Worm (Caenorhabditis elegans) whole organism, L1 larva: ENCODE data around the gene C04F6.7.

Experiments used
- blmp-1 ChIP-seq: fragments of 150-350 bp; optimal IDR thresholded peaks from 2 replicates; lab custom pipeline; 2014; ENCODE audit warnings: missing biosample characterization, missing genetic modification characterization
- ceh-63 ChIP-seq: fragments of 200-800 bp; sonication (Bioruptor generic); optimal IDR thresholded peaks from 2 replicates; lab custom pipeline; 2018; ENCODE audit warnings: mild to moderate bottlenecking, missing genetic modification characterization, missing compliant biosample characterization
- ceh-82 ChIP-seq, 3 experiments: fragments of 150-350 bp in 1 of 3; sonication (generic microtip) in 2 of 3; optimal IDR thresholded peaks; 2 replicates each; lab custom pipeline; 2014 to 2017; ENCODE audit warnings: missing biosample characterization in 3 of 3, missing genetic modification characterization in 3 of 3
- dsc-1 ChIP-seq: sonication (generic microtip); optimal IDR thresholded peaks from 2 replicates; lab custom pipeline; 2016; ENCODE audit warnings: mild to moderate bottlenecking, missing genetic modification characterization, missing compliant biosample characterization
- efl-1 ChIP-seq, 4 experiments: fragments of 150-350 bp; optimal IDR thresholded peaks in 3 of 4; peaks in 1 of 4; 1 replicate in 1 of 4; 2 replicates in 3 of 4; lab custom pipeline; 2014; ENCODE audit warnings: missing biosample characterization in 2 of 4, missing genetic modification characterization in 2 of 4, missing genetic modification reagents in 2 of 4
- efl-3 ChIP-seq: fragments of 200-800 bp; sonication (Bioruptor generic); optimal IDR thresholded peaks from 2 replicates; lab custom pipeline; 2018; ENCODE audit warnings: mild to moderate bottlenecking, missing genetic modification characterization, missing compliant biosample characterization
- egl-27 ChIP-seq, 2 experiments: fragments of 150-350 bp in 1 of 2; sonication (generic microtip); optimal IDR thresholded peaks; 3 replicates each; lab custom pipeline; 2017 to 2018; ENCODE audit warnings: missing biosample characterization in 2 of 2, missing genetic modification characterization in 2 of 2, missing genetic modification reagents in 2 of 2
- fkh-10 ChIP-seq: sonication (generic microtip); optimal IDR thresholded peaks from 2 replicates; lab custom pipeline; 2017; ENCODE audit warnings: missing biosample characterization, missing genetic modification reagents, missing genetic modification characterization
- fkh-4 ChIP-seq: sonication (generic microtip); optimal IDR thresholded peaks from 2 replicates; lab custom pipeline; 2016; ENCODE audit warnings: missing compliant biosample characterization, missing genetic modification characterization, borderline replicate concordance
- fkh-8 ChIP-seq: sonication (generic microtip); optimal IDR thresholded peaks from 2 replicates; lab custom pipeline; 2016; ENCODE audit warnings: mild to moderate bottlenecking, missing genetic modification characterization, missing compliant biosample characterization
- isw-1 ChIP-seq: fragments of 200-800 bp; sonication (Bioruptor generic); IDR thresholded peaks from 2 replicates; pipeline ENCODE4 v1.3.6; 2022; ENCODE audit warnings: missing genetic modification characterization, missing compliant biosample characterization
- lin-14 ChIP-seq: fragments of 200-800 bp; sonication (Bioruptor generic); optimal IDR thresholded peaks from 2 replicates; lab custom pipeline; 2018; ENCODE audit warnings: mild to moderate bottlenecking, missing genetic modification characterization, moderate library complexity, missing compliant biosample characterization
- lin-39 ChIP-seq: fragments of 150-350 bp; optimal IDR thresholded peaks from 2 replicates; lab custom pipeline; 2014; ENCODE audit warnings: missing biosample characterization, missing genetic modification reagents, missing genetic modification characterization
- lir-3 ChIP-seq: sonication (generic microtip); optimal IDR thresholded peaks from 2 replicates; lab custom pipeline; 2016; ENCODE audit warnings: mild to moderate bottlenecking, missing genetic modification characterization, moderate library complexity, missing compliant biosample characterization; ENCODE audit not compliant: poor library complexity
- lsy-2 ChIP-seq, 2 experiments: fragments of 150-350 bp; optimal IDR thresholded peaks; 2 replicates each; lab custom pipeline; 2014; ENCODE audit warnings: missing biosample characterization in 2 of 2, missing genetic modification characterization in 2 of 2
- mab-9 ChIP-seq: fragments of 200-800 bp; sonication (Bioruptor generic); IDR thresholded peaks from 2 replicates; pipeline ENCODE4 v1.3.6; 2022; ENCODE audit warnings: missing genetic modification reagents, missing genetic modification characterization, missing compliant biosample characterization
- mep-1 ChIP-seq: fragments of 150-350 bp; optimal IDR thresholded peaks from 2 replicates; lab custom pipeline; 2014; ENCODE audit warnings: missing biosample characterization, missing genetic modification characterization
- nhr-12 ChIP-seq: sonication (generic microtip); optimal IDR thresholded peaks from 2 replicates; lab custom pipeline; 2017; ENCODE audit warnings: missing biosample characterization, missing genetic modification characterization
- nhr-20 ChIP-seq: sonication (generic microtip); optimal IDR thresholded peaks from 2 replicates; lab custom pipeline; 2016; ENCODE audit warnings: mild to moderate bottlenecking, missing genetic modification characterization, missing compliant biosample characterization
- nhr-28 ChIP-seq: fragments of 150-350 bp; optimal IDR thresholded peaks from 2 replicates; lab custom pipeline; 2014; ENCODE audit warnings: missing biosample characterization, missing genetic modification characterization
- nhr-47 ChIP-seq: sonication (generic microtip); optimal IDR thresholded peaks from 2 replicates; lab custom pipeline; 2016; ENCODE audit warnings: mild to moderate bottlenecking, missing genetic modification characterization, moderate library complexity, missing compliant biosample characterization
- nhr-71 ChIP-seq: sonication (generic microtip); optimal IDR thresholded peaks from 2 replicates; lab custom pipeline; 2016; ENCODE audit warnings: mild to moderate bottlenecking, missing genetic modification characterization, moderate library complexity, missing compliant biosample characterization
- nhr-84 ChIP-seq: sonication (generic microtip); optimal IDR thresholded peaks from 2 replicates; lab custom pipeline; 2017; ENCODE audit warnings: missing biosample characterization, missing genetic modification characterization
- nhr-85 ChIP-seq: sonication (generic microtip); peaks from one replicate; lab custom pipeline; 2016; ENCODE audit warnings: missing genetic modification characterization, inconsistent platforms, missing compliant biosample characterization
- nhr-90 ChIP-seq: sonication (generic microtip); optimal IDR thresholded peaks from 2 replicates; lab custom pipeline; 2016; ENCODE audit warnings: mild to moderate bottlenecking, missing genetic modification characterization, missing compliant biosample characterization; ENCODE audit not compliant: poor library complexity
- pag-3 ChIP-seq: sonication (generic microtip); optimal IDR thresholded peaks from 2 replicates; lab custom pipeline; 2017; ENCODE audit warnings: missing genetic modification characterization, mild to moderate bottlenecking, missing compliant biosample characterization, antibody characterized with exemption, borderline replicate concordance; ENCODE audit not compliant: insufficient read depth
- rnt-1 ChIP-seq: sonication (generic microtip); optimal IDR thresholded peaks from 2 replicates; lab custom pipeline; 2016; ENCODE audit warnings: mild to moderate bottlenecking, missing genetic modification characterization, moderate library complexity, missing compliant biosample characterization
- skn-1 ChIP-seq: fragments of 150-350 bp; optimal IDR thresholded peaks from 2 replicates; lab custom pipeline; 2014; ENCODE audit warnings: missing biosample characterization, missing genetic modification characterization
- snpc-4 ChIP-seq: fragments of 150-350 bp; optimal IDR thresholded peaks from 2 replicates; lab custom pipeline; 2014; ENCODE audit warnings: missing biosample characterization, missing genetic modification characterization
- sox-4 ChIP-seq: sonication (generic microtip); optimal IDR thresholded peaks from 2 replicates; lab custom pipeline; 2016; ENCODE audit warnings: missing genetic modification characterization, missing compliant biosample characterization
- sptf-1 ChIP-seq: fragments of 150-350 bp; optimal IDR thresholded peaks from 2 replicates; lab custom pipeline; 2014; ENCODE audit warnings: missing biosample characterization, missing genetic modification characterization
- swsn-7 ChIP-seq: sonication (generic microtip); optimal IDR thresholded peaks from 2 replicates; lab custom pipeline; 2016; ENCODE audit warnings: missing genetic modification characterization, missing compliant biosample characterization
- tbx-2 ChIP-seq: sonication (generic microtip); optimal IDR thresholded peaks from 2 replicates; lab custom pipeline; 2016; ENCODE audit warnings: missing genetic modification characterization, missing compliant biosample characterization
- tlp-1 ChIP-seq: fragments of 150-350 bp; optimal IDR thresholded peaks from 2 replicates; lab custom pipeline; 2014; ENCODE audit warnings: missing biosample characterization, missing genetic modification characterization
- unc-30 ChIP-seq: sonication (generic microtip); optimal IDR thresholded peaks from 2 replicates; lab custom pipeline; 2017; ENCODE audit warnings: missing biosample characterization, missing genetic modification characterization
- unc-86 ChIP-seq: sonication (generic microtip); optimal IDR thresholded peaks from 2 replicates; lab custom pipeline; 2016; ENCODE audit warnings: missing genetic modification characterization, missing compliant biosample characterization
- vab-15 ChIP-seq: sonication (generic microtip); optimal IDR thresholded peaks from 2 replicates; lab custom pipeline; 2017; ENCODE audit warnings: missing genotype, mild to moderate bottlenecking, missing genetic modification characterization, missing compliant biosample characterization
- zag-1 ChIP-seq: fragments of 150-350 bp; optimal IDR thresholded peaks from 2 replicates; lab custom pipeline; 2014; ENCODE audit warnings: missing biosample characterization, missing genetic modification characterization
- ztf-4 ChIP-seq: fragments of 150-350 bp; optimal IDR thresholded peaks from 2 replicates; lab custom pipeline; 2014; ENCODE audit warnings: missing biosample characterization, missing genetic modification characterization

The C04F6.7 gene

ce11 chrX:3463875-3464274 lies 44.9 kb upstream of the C04F6.7 start:
- TF ChIP-seq mep-1: peak; percentile 15
- TF ChIP-seq lin-14 (GFP tag; lab: Kevin White, UChicago): peak; percentile 29
- TF ChIP-seq swsn-7 (tag; lab: Kevin White, UChicago): no peak
- TF ChIP-seq nhr-85 (tag; lab: Kevin White, UChicago): peak; percentile 71
- peak; percentile 41 for TF ChIP-seq blmp-1 (tag; lab: Kevin White, UChicago)
- TF ChIP-seq efl-1 (optimal IDR thresholded peaks at IDR 0.05; lab: Kevin White, UChicago): no peak
- no peak for TF ChIP-seq efl-1 (GFP tag; optimal IDR thresholded peaks at IDR 0.05 in 1 of 2; lab: Kevin White, UChicago)

ce11 chrX:3462086-3462485 lies 43.1 kb upstream of the C04F6.7 start:
- TF ChIP-seq blmp-1 (tag; lab: Kevin White, UChicago) (peak; percentile 43), fkh-8 (no peak)

DNA sequence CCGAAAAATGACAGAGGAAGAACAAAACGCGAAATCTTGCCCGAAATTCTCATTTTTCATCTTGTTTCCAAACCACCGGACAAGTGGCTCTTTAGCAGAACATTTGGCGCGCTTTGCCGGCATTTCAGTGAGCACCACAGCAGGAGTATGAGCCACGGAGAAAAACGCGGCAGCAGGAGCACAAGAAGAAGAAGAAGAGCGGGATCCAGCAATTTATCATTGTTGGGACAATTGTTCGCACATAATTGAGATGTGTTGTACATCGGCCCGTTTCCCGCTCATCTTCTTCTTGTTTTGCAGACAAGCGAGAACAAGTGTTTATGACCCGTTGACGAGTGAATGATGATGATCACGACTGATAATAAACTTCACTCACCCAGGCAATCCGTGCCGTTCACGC lies 36.6 kb upstream of the C04F6.7 start:
- TF ChIP-seq unc-86 (tag; lab: Kevin White, UChicago) (no peak), unc-30 (no peak), ztf-4 (no peak), efl-1 (optimal IDR thresholded peaks at IDR 0.05; lab: Kevin White, UChicago) (no peak), efl-1 (GFP tag; optimal IDR thresholded peaks at IDR 0.05 in 1 of 2; lab: Kevin White, UChicago) (no peak), sox-4 (tag; lab: Kevin White, UChicago) (no peak), swsn-7 (tag; lab: Kevin White, UChicago) (no peak), rnt-1 (tag; lab: Kevin White, UChicago) (peak; percentile 62), pag-3 (tag; lab: Kevin White, UChicago) (no peak), mep-1 (no peak), nhr-71 (tag; lab: Kevin White, UChicago) (peak; percentile 47), nhr-12 (tag; lab: Kevin White, UChicago) (no peak), mab-9 (GFP tag; lab: Robert Waterston, UW) (no peak), nhr-20 (tag; lab: Kevin White, UChicago) (no peak), lin-39 (tag; lab: Kevin White, UChicago) (peak; percentile 15), ceh-82 (tag; optimal IDR thresholded peaks at IDR 0.05; lab: Kevin White, UChicago) (no peak), nhr-47 (tag; lab: Kevin White, UChicago) (no peak), lir-3 (tag; lab: Kevin White, UChicago) (no peak), nhr-84 (tag; lab: Kevin White, UChicago) (no peak), vab-15 (no peak), efl-3 (GFP tag; lab: Kevin White, UChicago) (no peak), fkh-10 (GFP tag; lab: Kevin White, UChicago) (no peak), blmp-1 (tag; lab: Kevin White, UChicago) (no peak), lin-14 (GFP tag; lab: Kevin White, UChicago) (peak; percentile 85), isw-1 (GFP tag; lab: Robert Waterston, UW) (no peak), nhr-28 (tag; lab: Kevin White, UChicago) (no peak), lsy-2 (tag; optimal IDR thresholded peaks at IDR 0.05; lab: Kevin White, UChicago) (no peak), skn-1 (no peak), nhr-90 (tag; lab: Kevin White, UChicago) (no peak)

ce11 chrX:3453870-3454269 lies 34.9 kb upstream of the C04F6.7 start:
- no peak for TF ChIP-seq skn-1
- no peak for TF ChIP-seq efl-1 (optimal IDR thresholded peaks at IDR 0.05; lab: Kevin White, UChicago)
- no peak for TF ChIP-seq efl-1 (GFP tag; optimal IDR thresholded peaks at IDR 0.05 in 1 of 2; lab: Kevin White, UChicago)
- TF ChIP-seq tlp-1 (tag; lab: Kevin White, UChicago): no peak
- no peak for TF ChIP-seq nhr-12 (tag; lab: Kevin White, UChicago)

ce11 chrX:3451122-3451521 lies 32.1 kb upstream of the C04F6.7 start, which contains the start of gene ZK813.5:
Gene ZK813.5, minus strand, starts transcription at chrX:3451222.
- no peak for TF ChIP-seq lin-39 (tag; lab: Kevin White, UChicago)
- TF ChIP-seq mep-1: no peak
- TF ChIP-seq dsc-1 (tag; lab: Kevin White, UChicago): no peak
- TF ChIP-seq fkh-8: no peak
- TF ChIP-seq vab-15: no peak
- TF ChIP-seq nhr-28 (tag; lab: Kevin White, UChicago): no peak
- no peak for TF ChIP-seq nhr-12 (tag; lab: Kevin White, UChicago)
- TF ChIP-seq snpc-4: no peak
- TF ChIP-seq sox-4 (tag; lab: Kevin White, UChicago): no peak
- TF ChIP-seq ceh-63: no peak
- TF ChIP-seq egl-27 (tag; optimal IDR thresholded peaks at IDR 0.05; lab: Kevin White, UChicago): no peak
- no peak for TF ChIP-seq zag-1 (tag; lab: Kevin White, UChicago)
- TF ChIP-seq efl-3 (GFP tag; lab: Kevin White, UChicago): no peak
- TF ChIP-seq tbx-2 (tag; lab: Kevin White, UChicago): no peak
- no peak for TF ChIP-seq sptf-1 (tag; lab: Kevin White, UChicago)
- no peak for TF ChIP-seq fkh-4 (tag; lab: Kevin White, UChicago)
